Worm (Caenorhabditis elegans) whole organism, L4 larva: ENCODE results near the gene stau-1.
A peak's percentile ranks its signal among the peaks of the same experiment; 100 is the strongest.

ENCODE experiments used
- F26F4.8 ChIP-seq: fragments of 200-800 bp; sonication (Bioruptor generic); conservative IDR thresholded peaks from 2 replicates; pipeline ENCODE4 v1.3.6; 2022; ENCODE audit warnings: missing genetic modification characterization, missing compliant biosample characterization
- F44E2.7 ChIP-seq: fragments of 200-800 bp; sonication (Bioruptor generic); IDR thresholded peaks from 2 replicates; pipeline ENCODE4 v2.1.2; 2022; ENCODE audit warnings: missing genetic modification characterization, missing compliant biosample characterization
- T20F7.1 ChIP-seq: fragments of 200-800 bp; sonication (Bioruptor generic); optimal IDR thresholded peaks from 2 replicates; lab custom pipeline; 2018; ENCODE audit warnings: mild to moderate bottlenecking, missing genetic modification characterization, missing compliant biosample characterization
- Y5F2A.4 ChIP-seq: fragments of 200-800 bp; sonication (Bioruptor generic); optimal IDR thresholded peaks from 2 replicates; lab custom pipeline; 2018; ENCODE audit warnings: mild to moderate bottlenecking, missing genetic modification characterization, missing compliant biosample characterization
- ZK337.2 ChIP-seq: fragments of 200-800 bp; sonication (Bioruptor generic); IDR thresholded peaks from 2 replicates; pipeline ENCODE4 v1.3.6; 2022; ENCODE audit warnings: missing genetic modification reagents, missing genetic modification characterization, missing compliant biosample characterization
- aha-1 ChIP-seq: fragments of 150-350 bp; peaks from one replicate; lab custom pipeline; 2014; ENCODE audit warnings: missing biosample characterization, missing genetic modification characterization
- arid-1 ChIP-seq: fragments of 200-800 bp; sonication (Bioruptor generic); conservative IDR thresholded peaks from 2 replicates; pipeline ENCODE4 v1.3.6; 2022; ENCODE audit warnings: missing genetic modification reagents, missing genetic modification characterization, missing compliant biosample characterization
- attf-4 ChIP-seq: sonication (generic microtip); optimal IDR thresholded peaks from 3 replicates; lab custom pipeline; 2017; ENCODE audit warnings: missing biosample characterization, missing genetic modification characterization
- ceh-28 ChIP-seq: fragments of 150-350 bp; optimal IDR thresholded peaks from 2 replicates; lab custom pipeline; 2014; ENCODE audit warnings: missing biosample characterization, missing genetic modification reagents, missing genetic modification characterization
- ceh-32 ChIP-seq: sonication (generic microtip); optimal IDR thresholded peaks from 2 replicates; lab custom pipeline; 2016; ENCODE audit warnings: mild to moderate bottlenecking, missing genetic modification characterization, missing compliant biosample characterization; ENCODE audit not compliant: poor library complexity
- ceh-62 ChIP-seq: sonication (generic microtip); optimal IDR thresholded peaks from 2 replicates; lab custom pipeline; 2017; ENCODE audit warnings: missing biosample characterization, missing genetic modification characterization
- cey-2 ChIP-seq: sonication (generic microtip); optimal IDR thresholded peaks from 3 replicates; lab custom pipeline; 2017; ENCODE audit warnings: missing genetic modification characterization, mild to moderate bottlenecking, missing compliant biosample characterization, antibody characterized with exemption, borderline replicate concordance; ENCODE audit not compliant: insufficient read depth
- ctbp-1 ChIP-seq: fragments of 200-800 bp; sonication (Bioruptor generic); IDR thresholded peaks from 2 replicates; pipeline ENCODE4 v1.3.6; 2022; ENCODE audit warnings: missing genetic modification reagents, missing genetic modification characterization, missing compliant biosample characterization
- daf-8 ChIP-seq: fragments of 200-800 bp; sonication (Bioruptor generic); IDR thresholded peaks from 2 replicates; pipeline ENCODE4 v1.3.6; 2022; ENCODE audit warnings: missing genetic modification characterization, missing compliant biosample characterization
- dmd-8 ChIP-seq: fragments of 200-800 bp; sonication (Bioruptor generic); IDR thresholded peaks from 2 replicates; pipeline ENCODE4 v1.3.6; 2022; ENCODE audit warnings: missing genetic modification characterization, missing compliant biosample characterization
- duxl-1 ChIP-seq: sonication (generic microtip); optimal IDR thresholded peaks from 2 replicates; lab custom pipeline; 2016; ENCODE audit warnings: mild to moderate bottlenecking, missing genetic modification characterization, moderate library complexity, missing compliant biosample characterization; ENCODE audit not compliant: poor library complexity
- hlh-11 ChIP-seq: fragments of 200-800 bp; sonication (Bioruptor generic); optimal IDR thresholded peaks from 2 replicates; lab custom pipeline; 2018; ENCODE audit warnings: mild to moderate bottlenecking, missing genetic modification characterization, missing compliant biosample characterization
- hlh-30 ChIP-seq: sonication (generic microtip); optimal IDR thresholded peaks from 2 replicates; lab custom pipeline; 2017; ENCODE audit warnings: antibody characterized with exemption, mild to moderate bottlenecking, missing genetic modification characterization, missing compliant biosample characterization; ENCODE audit not compliant: insufficient read depth
- lin-13 ChIP-seq: fragments of 150-350 bp; optimal IDR thresholded peaks from 2 replicates; lab custom pipeline; 2014; ENCODE audit warnings: missing biosample characterization, missing genetic modification reagents, missing genetic modification characterization
- lin-15B ChIP-seq: fragments of 150-350 bp; sonication (generic microtip); optimal IDR thresholded peaks from 3 replicates; lab custom pipeline; 2014; ENCODE audit warnings: missing biosample characterization, missing genetic modification characterization
- lin-29 ChIP-seq: fragments of 200-800 bp; sonication (Bioruptor generic); IDR thresholded peaks from 2 replicates; pipeline ENCODE4 v1.3.6; 2022; ENCODE audit warnings: missing genetic modification reagents, missing genetic modification characterization, missing compliant biosample characterization
- lin-38 ChIP-seq: fragments of 200-800 bp; sonication (Bioruptor generic); IDR thresholded peaks from 2 replicates; pipeline ENCODE4 v1.3.6; 2022; ENCODE audit warnings: missing genetic modification reagents, missing genetic modification characterization, missing compliant biosample characterization
- lin-39 ChIP-seq: fragments of 150-350 bp; optimal IDR thresholded peaks from 2 replicates; lab custom pipeline; 2014; ENCODE audit warnings: missing biosample characterization, missing genetic modification reagents, missing genetic modification characterization
- madf-5 ChIP-seq, 2 experiments: fragments of 200-800 bp; sonication (Bioruptor generic); IDR thresholded peaks; 2 replicates each; pipeline ENCODE4 v1.3.6; 2022; ENCODE audit warnings: missing compliant biosample characterization in 2 of 2, missing genetic modification characterization in 2 of 2
- madf-9 ChIP-seq: fragments of 200-800 bp; sonication (Bioruptor generic); conservative IDR thresholded peaks from 2 replicates; pipeline ENCODE4 v1.3.6; 2022; ENCODE audit warnings: missing genetic modification reagents, missing genetic modification characterization, missing compliant biosample characterization
- mdl-1 ChIP-seq, 2 experiments: fragments of 150-350 bp in 1 of 2; sonication (generic microtip) in 1 of 2; optimal IDR thresholded peaks; 2 replicates each; lab custom pipeline; 2014 to 2017; ENCODE audit warnings: missing biosample characterization in 2 of 2, missing genetic modification characterization in 2 of 2
- mdt-29 ChIP-seq: fragments of 200-800 bp; sonication (Bioruptor generic); IDR thresholded peaks from 2 replicates; pipeline ENCODE4 v1.3.6; 2022; ENCODE audit warnings: missing genetic modification reagents, missing genetic modification characterization, missing compliant biosample characterization
- mep-1 ChIP-seq: fragments of 150-350 bp; sonication (generic microtip); optimal IDR thresholded peaks from 3 replicates; lab custom pipeline; 2014; ENCODE audit warnings: missing biosample characterization, missing genetic modification characterization
- mxl-3 ChIP-seq: fragments of 200-800 bp; sonication (Bioruptor generic); optimal IDR thresholded peaks from 2 replicates; lab custom pipeline; 2018; ENCODE audit warnings: mild to moderate bottlenecking, missing genetic modification characterization, missing compliant biosample characterization
- nhr-25 ChIP-seq: sonication (generic microtip); optimal IDR thresholded peaks from 2 replicates; lab custom pipeline; 2017; ENCODE audit warnings: missing genetic modification characterization, mild to moderate bottlenecking, missing compliant biosample characterization, antibody characterized with exemption, moderate library complexity, borderline replicate concordance; ENCODE audit not compliant: insufficient read depth
- nhr-28 ChIP-seq: fragments of 150-350 bp; optimal IDR thresholded peaks from 2 replicates; lab custom pipeline; 2014; ENCODE audit warnings: missing biosample characterization, missing genetic modification characterization
- nhr-76 ChIP-seq: fragments of 150-350 bp; optimal IDR thresholded peaks from 2 replicates; lab custom pipeline; 2014; ENCODE audit warnings: missing biosample characterization, missing genetic modification characterization
- php-3 ChIP-seq: fragments of 200-800 bp; sonication (Bioruptor generic); IDR thresholded peaks from 2 replicates; pipeline ENCODE4 v1.3.6; 2022; ENCODE audit warnings: missing genetic modification reagents, missing genetic modification characterization, missing compliant biosample characterization
- sdz-12 ChIP-seq: fragments of 200-800 bp; sonication (Bioruptor generic); optimal IDR thresholded peaks from 2 replicates; lab custom pipeline; 2018; ENCODE audit warnings: mild to moderate bottlenecking, missing genetic modification characterization, missing compliant biosample characterization
- set-16 ChIP-seq: fragments of 200-800 bp; sonication (Bioruptor generic); IDR thresholded peaks from 2 replicates; pipeline ENCODE4 v1.3.6; 2022; ENCODE audit warnings: missing genetic modification reagents, missing genetic modification characterization, missing compliant biosample characterization
- skn-1 ChIP-seq: fragments of 150-350 bp; optimal IDR thresholded peaks from 2 replicates; lab custom pipeline; 2014; ENCODE audit warnings: missing biosample characterization, missing genetic modification characterization
- spr-1 ChIP-seq: sonication (generic microtip); optimal IDR thresholded peaks from 2 replicates; lab custom pipeline; 2016; ENCODE audit warnings: mild to moderate bottlenecking, missing genetic modification characterization, missing compliant biosample characterization
- spr-3 ChIP-seq: fragments of 200-800 bp; sonication (Bioruptor generic); optimal IDR thresholded peaks from 2 replicates; lab custom pipeline; 2018; ENCODE audit warnings: mild to moderate bottlenecking, missing genetic modification characterization, missing compliant biosample characterization
- unc-62 ChIP-seq, 3 experiments: fragments of 150-350 bp in 1 of 3; sonication (generic microtip); optimal IDR thresholded peaks in 2 of 3; peaks in 1 of 3; 1 replicate in 1 of 3; 2 replicates in 2 of 3; lab custom pipeline; 2014 to 2017; ENCODE audit warnings: missing biosample characterization in 3 of 3, missing genetic modification characterization in 3 of 3, missing genetic modification reagents in 3 of 3, missing genotype in 1 of 3
- zip-11 ChIP-seq: fragments of 200-800 bp; sonication (Bioruptor generic); IDR thresholded peaks from 2 replicates; pipeline ENCODE4 v1.3.6; 2022; ENCODE audit warnings: missing genetic modification characterization, missing compliant biosample characterization
- zip-2 ChIP-seq: fragments of 150-350 bp; optimal IDR thresholded peaks from 2 replicates; lab custom pipeline; 2014; ENCODE audit warnings: missing biosample characterization, missing genetic modification characterization
- ztf-11 ChIP-seq: fragments of 150-350 bp; optimal IDR thresholded peaks from 2 replicates; lab custom pipeline; 2014; ENCODE audit warnings: missing biosample characterization, missing genetic modification characterization

The stau-1 gene

DNA sequence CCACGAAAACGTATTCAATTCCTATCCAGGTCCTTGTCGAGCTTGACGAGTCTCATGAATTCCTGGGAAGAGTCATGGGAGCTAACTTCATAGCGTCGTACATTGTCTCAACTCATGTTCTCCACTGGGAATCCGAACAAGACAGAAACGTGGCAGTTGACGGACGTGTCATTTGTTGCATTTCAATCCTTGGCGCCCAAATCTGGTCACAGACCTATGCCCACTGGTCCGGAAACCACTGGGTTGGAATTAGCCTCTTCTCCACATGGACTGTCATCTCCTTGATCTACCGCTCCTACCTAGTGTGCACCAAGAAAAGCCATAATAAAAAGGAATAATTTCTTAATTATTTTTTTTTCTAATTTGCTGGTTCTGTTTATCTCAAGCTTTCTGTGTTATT, 52.5 kb downstream of the stau-1 start:
- 0 out of 2 replicates have a peak, but pooled peaks have one; percentile 55 for TF ChIP-seq dmd-8 (GFP tag; lab: Robert Waterston, UW)
- TF ChIP-seq madf-5 (GFP tag; IDR thresholded peaks at IDR 0.05; lab: Robert Waterston, UW) = no peak
- TF ChIP-seq, all 104 proteins: peak for 1

- no peak for TF ChIP-seq ceh-32 (tag; lab: Kevin White, UChicago)
- no peak for TF ChIP-seq skn-1 (tag; lab: Kevin White, UChicago)
- TF ChIP-seq attf-4 (tag; lab: Kevin White, UChicago) = no peak
- peak; percentile 18 for TF ChIP-seq hlh-11 (tag; lab: Kevin White, UChicago)
- peak; percentile 70 for TF ChIP-seq nhr-28 (tag; lab: Kevin White, UChicago)
- no peak for TF ChIP-seq set-16 (GFP tag; lab: Robert Waterston, UW)
- TF ChIP-seq lin-15B = no peak
- TF ChIP-seq Y5F2A.4 (GFP tag; lab: Kevin White, UChicago) = no peak
- peak; percentile 10 for TF ChIP-seq mxl-3 (GFP tag; lab: Kevin White, UChicago)
- peak in 1 of 2 experiments; percentile 71 for TF ChIP-seq unc-62 (GFP tag; optimal IDR thresholded peaks at IDR 0.05 in 1 of 2; lab: Kevin White, UChicago)
- TF ChIP-seq unc-62 (tag; optimal IDR thresholded peaks at IDR 0.05; lab: Kevin White, UChicago) = no peak
- TF ChIP-seq F44E2.7 (GFP tag; lab: Robert Waterston, UW) = no peak
- peak; percentile 2 for TF ChIP-seq aha-1
- TF ChIP-seq, all 104 proteins: peak for 5
Measured at ce11 chrX:980252-981009, 54.7 kb downstream of the stau-1 start, which contains the start of gene C44C1.1. TSS of gene C44C1.1 (plus strand) at chrX:980776.

DNA sequence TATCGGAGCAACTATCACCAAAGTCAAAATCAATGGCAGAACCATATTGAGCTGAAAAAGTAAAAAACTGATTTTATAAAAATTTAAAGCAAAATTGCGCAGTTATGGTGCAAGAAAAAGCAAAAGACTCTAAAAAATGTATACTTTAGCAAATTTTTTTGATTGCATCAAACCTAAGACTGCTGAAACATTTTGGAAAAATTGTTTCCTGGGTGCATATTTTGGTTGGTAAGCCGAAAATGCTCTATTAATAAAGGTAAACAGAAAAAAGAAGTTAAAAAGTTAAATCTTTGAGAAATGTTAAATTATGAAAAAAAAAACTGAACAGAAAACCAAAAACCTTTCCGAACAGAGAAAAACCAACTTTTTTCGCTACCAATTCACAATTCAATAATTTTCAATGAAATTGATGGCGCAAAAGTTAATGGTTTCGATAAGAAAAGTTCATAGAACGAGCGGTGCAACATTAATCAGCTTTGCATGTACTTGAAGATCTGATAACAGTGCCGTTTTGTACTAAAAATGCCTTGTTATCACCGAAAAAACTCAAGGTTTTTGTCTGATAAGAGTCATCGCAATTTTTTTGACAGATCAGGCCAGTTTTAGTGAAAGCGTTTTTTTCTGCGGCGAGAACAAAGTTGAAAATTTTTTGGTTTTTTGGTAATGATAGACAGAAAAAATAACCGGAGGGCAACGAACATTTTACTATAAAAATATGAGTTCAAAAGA, 57.0 kb downstream of the stau-1 start, which contains the start of gene abhd-3.2:
TSS of gene abhd-3.2 (minus strand) at position 51 of the 729 bp plus-strand sequence.
- no peak for TF ChIP-seq F26F4.8 (GFP tag; lab: Robert Waterston, UW)
- TF ChIP-seq lin-38 = 0 out of 2 replicates have a peak, but pooled peaks have one; percentile 10
- no peak for TF ChIP-seq lin-13 (GFP tag; lab: Kevin White, UChicago)
- no peak for TF ChIP-seq arid-1 (GFP tag; lab: Robert Waterston, UW)
- TF ChIP-seq lin-29 (GFP tag; lab: Robert Waterston, UW) = no peak
- no peak for TF ChIP-seq zip-11 (GFP tag; lab: Robert Waterston, UW)
- no peak for TF ChIP-seq ZK337.2 (GFP tag; lab: Robert Waterston, UW)
- no peak for TF ChIP-seq spr-1 (tag; lab: Kevin White, UChicago)
- no peak for TF ChIP-seq nhr-25 (tag; lab: Kevin White, UChicago)
- TF ChIP-seq duxl-1 (tag; lab: Kevin White, UChicago) = no peak
- TF ChIP-seq hlh-30 (tag; lab: Kevin White, UChicago) = peak; percentile 34
- no peak for TF ChIP-seq dmd-8 (GFP tag; lab: Robert Waterston, UW)
- no peak for TF ChIP-seq lin-15B
- peak; percentile 53 for TF ChIP-seq mxl-3 (GFP tag; lab: Kevin White, UChicago)
- no peak for TF ChIP-seq sdz-12 (GFP tag; lab: Kevin White, UChicago)
- no peak for TF ChIP-seq ceh-32 (tag; lab: Kevin White, UChicago)
- no peak for TF ChIP-seq ztf-11 (tag; lab: Kevin White, UChicago)
- no peak for TF ChIP-seq madf-9
- TF ChIP-seq mdt-29 (GFP tag; lab: Robert Waterston, UW) = no peak
- TF ChIP-seq spr-3 (GFP tag; lab: Kevin White, UChicago) = no peak
- peak; percentile 65 for TF ChIP-seq mep-1 (tag; lab: Kevin White, UChicago)
- no peak for TF ChIP-seq ctbp-1 (GFP tag; lab: Robert Waterston, UW)
- no peak for TF ChIP-seq ceh-28
- peak; percentile 98 for TF ChIP-seq php-3 (GFP tag; lab: Robert Waterston, UW)
- TF ChIP-seq cey-2 (tag; lab: Kevin White, UChicago) = peak; percentile 33
- no peak for TF ChIP-seq lin-39 (tag; lab: Kevin White, UChicago)
- TF ChIP-seq daf-8 = no peak
- no peak for TF ChIP-seq attf-4 (tag; lab: Kevin White, UChicago)
- TF ChIP-seq T20F7.1 = peak; percentile 50
- TF ChIP-seq mdl-1 (tag; optimal IDR thresholded peaks at IDR 0.05; lab: Kevin White, UChicago) = peak in 1 of 2 experiments; percentile 56
- TF ChIP-seq ceh-62 (tag; lab: Kevin White, UChicago) = no peak
- no peak for TF ChIP-seq nhr-76 (tag; lab: Kevin White, UChicago)
- no peak for TF ChIP-seq zip-2 (tag; lab: Kevin White, UChicago)
